Fruit fly (Drosophila melanogaster): ENCODE results near the gene CG17075.

- TF ChIP-seq CG9797 (GFP tag; optimal IDR thresholded peaks at IDR 0.05): no peak
- no peak for TF ChIP-seq Ravus (GFP tag; IDR thresholded peaks at IDR 0.05)
- TF ChIP-seq CG15479 (GFP tag; optimal IDR thresholded peaks at IDR 0.05): no peak
- TF ChIP-seq ci (GFP tag; IDR thresholded peaks at IDR 0.05): no peak
- TF ChIP-seq az2 (GFP tag; optimal IDR thresholded peaks at IDR 0.05): no peak
- no peak for TF ChIP-seq Atf3 (GFP tag; optimal IDR thresholded peaks at IDR 0.05)
- no peak for TF ChIP-seq pfk (GFP tag; optimal IDR thresholded peaks at IDR 0.05)
- no peak for TF ChIP-seq CG8359 (GFP tag; optimal IDR thresholded peaks at IDR 0.05; ENCODE audit: borderline replicate concordance)
- TF ChIP-seq CG11696 (GFP tag; IDR thresholded peaks at IDR 0.05): 0 out of 2 replicates have a peak, but pooled peaks have one; percentile 24
- TF ChIP-seq CG32772 (GFP tag; IDR thresholded peaks at IDR 0.05): no peak
- no peak for TF ChIP-seq CG16863 (GFP tag; optimal IDR thresholded peaks at IDR 0.05)
- TF ChIP-seq Hr78 (GFP tag; optimal IDR thresholded peaks at IDR 0.05): no peak
- TF ChIP-seq CG13424 (tag; optimal IDR thresholded peaks at IDR 0.05): no peak
These were observed 23.5 kb downstream of the CG17075 start for dm6 chr2L:243819-244218.
